Worm (Caenorhabditis elegans) whole organism, L4/young adult: ENCODE data around the gene fbxa-142.

Experiments
- W03F9.2 ChIP-seq: fragments of 150-350 bp; optimal IDR thresholded peaks from 2 replicates; lab custom pipeline; 2014; ENCODE audit warnings: missing biosample characterization, missing genetic modification characterization
- him-1 ChIP-seq: sonication (generic microtip); optimal IDR thresholded peaks from 2 replicates; lab custom pipeline; 2016; ENCODE audit warnings: missing genotype, missing genetic modification reagents, missing genetic modification characterization, missing compliant biosample characterization

ce11 chrV:16159594-16159993 is 28.4 kb upstream of the fbxa-142 start, which contains the start of gene F10A3.17:
- TF ChIP-seq him-1 (no peak), W03F9.2 (tag; lab: Kevin White, UChicago) (no peak)
